Worm (Caenorhabditis elegans): ENCODE results near the gene F40G12.10.

F40G12.10 gene

DNA sequence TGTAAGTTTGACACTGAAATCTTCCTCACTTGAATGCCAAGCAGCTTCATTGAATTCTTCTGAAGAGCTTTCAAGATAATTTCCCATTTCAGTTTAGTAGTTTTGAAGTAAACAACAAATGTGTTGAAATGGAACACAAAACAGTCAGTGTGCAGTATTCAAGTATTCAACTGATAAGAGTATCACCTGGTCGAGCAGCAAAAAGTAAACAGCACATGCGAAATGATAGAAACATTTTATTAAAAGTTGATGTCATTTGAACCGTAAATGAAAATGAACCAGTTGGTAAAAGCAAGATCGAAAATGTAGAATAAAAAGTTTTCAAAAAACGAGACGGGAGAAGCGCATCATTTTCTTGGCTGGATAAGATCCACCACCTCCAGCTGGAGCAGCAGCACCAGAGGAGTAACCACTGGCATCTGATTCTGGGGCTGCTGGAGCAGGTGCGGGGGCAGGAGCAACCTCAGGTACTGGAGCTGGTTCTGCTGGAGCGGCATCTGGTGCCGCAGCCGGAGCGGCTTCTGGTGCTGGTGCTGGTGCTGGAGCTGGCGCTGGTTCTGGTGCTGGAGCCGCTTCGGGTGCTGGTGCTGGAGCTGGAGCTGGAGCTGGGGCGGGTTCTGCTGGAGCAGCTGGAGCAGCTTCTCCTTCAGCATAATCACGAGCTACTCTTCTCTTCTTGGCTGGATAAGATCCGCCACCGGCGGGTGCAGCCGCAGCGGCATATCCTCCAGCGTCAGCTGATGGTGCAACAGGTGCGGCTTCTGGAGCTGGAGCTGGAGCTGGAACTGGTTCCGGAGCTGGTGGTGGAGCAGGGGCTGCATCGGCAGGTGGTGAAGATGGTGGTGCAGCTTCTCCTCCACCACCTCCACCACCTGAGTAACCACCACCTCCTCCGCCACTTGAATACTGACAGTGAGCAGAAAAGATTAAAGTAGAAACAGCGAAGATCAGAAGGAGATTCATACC lies 41.4 kb downstream of the F40G12.10 start, which contains the start of the genes F47B8.4 and F47B8.18:
Gene F47B8.4 (minus strand): TSS at position 172 of the 966 bp plus-strand sequence.
Gene F47B8.18 (minus strand): TSS at position 963 of the 966 bp plus-strand sequence.
- TF ChIP-seq ceh-8 (GFP tag; optimal IDR thresholded peaks at IDR 0.05) (peak; percentile 83), nhr-90 (tag; optimal IDR thresholded peaks at IDR 0.05; ENCODE audit: poor library complexity) (no peak), elt-2 (tag; optimal IDR thresholded peaks at IDR 0.05) (no peak)

- TF ChIP-seq fkh-10 (GFP tag; optimal IDR thresholded peaks at IDR 0.05) (no peak), sup-37 (GFP tag; optimal IDR thresholded peaks at IDR 0.05) (no peak), ztf-11 (tag; optimal IDR thresholded peaks at IDR 0.05) (no peak), nhr-71 (tag; optimal IDR thresholded peaks at IDR 0.05) (no peak), jun-1 (tag; optimal IDR thresholded peaks at IDR 0.05) (no peak), ceh-88 (GFP tag; IDR thresholded peaks at IDR 0.05) (no peak), lin-14 (GFP tag; optimal IDR thresholded peaks at IDR 0.05) (no peak)
Measured at ce11 chrV:14327776-14328175, 44.4 kb downstream of the F40G12.10 start, which contains the start of gene F47B8.5. Gene F47B8.5, minus strand, starts transcription at chrV:14327876.

ce11 chrV:14328806-14329205 lies 45.5 kb downstream of the F40G12.10 start, which contains the start of gene pepm-1:
Gene pepm-1, plus strand, starts transcription at chrV:14329106.
- TF ChIP-seq unc-98 (GFP tag; IDR thresholded peaks at IDR 0.05) (no peak), tlp-1 (tag; optimal IDR thresholded peaks at IDR 0.05) (no peak), zip-4 (GFP tag; optimal IDR thresholded peaks at IDR 0.05) (no peak), blmp-1 (tag; optimal IDR thresholded peaks at IDR 0.05) (peak; percentile 13)

- TF ChIP-seq mdl-1 (tag; optimal IDR thresholded peaks at IDR 0.05) (peak in 1 of 2 experiments; percentile 20), grh-1 (GFP tag; IDR thresholded peaks at IDR 0.05) (peak; percentile 65), unc-130 (tag; optimal IDR thresholded peaks at IDR 0.05) (no peak), blmp-1 (tag; optimal IDR thresholded peaks at IDR 0.05) (peak; percentile 73), isw-1 (GFP tag; IDR thresholded peaks at IDR 0.05) (no peak), ceh-88 (GFP tag; IDR thresholded peaks at IDR 0.05) (no peak), nhr-47 (tag; optimal IDR thresholded peaks at IDR 0.05) (no peak), hlh-4 (tag; optimal IDR thresholded peaks at IDR 0.05) (no peak), ets-5 (GFP tag; IDR thresholded peaks at IDR 0.05) (no peak), zip-4 (GFP tag; optimal IDR thresholded peaks at IDR 0.05) (no peak), sup-37 (GFP tag; optimal IDR thresholded peaks at IDR 0.05) (no peak), pag-3 (tag; optimal IDR thresholded peaks at IDR 0.05; ENCODE audit: borderline replicate concordance, insufficient read depth) (no peak), nhr-11 (tag; optimal IDR thresholded peaks at IDR 0.05) (no peak), ztf-11 (tag; optimal IDR thresholded peaks at IDR 0.05) (no peak), ceh-8 (GFP tag; optimal IDR thresholded peaks at IDR 0.05) (no peak), nhr-71 (tag; optimal IDR thresholded peaks at IDR 0.05) (peak; percentile 5), pqm-1 (tag; optimal IDR thresholded peaks at IDR 0.05) (no peak), ama-1 (optimal IDR thresholded peaks at IDR 0.05) (no peak), nhr-84 (tag; optimal IDR thresholded peaks at IDR 0.05) (no peak), snu-23 (GFP tag; optimal IDR thresholded peaks at IDR 0.05) (peak; percentile 36), nhr-28 (tag; optimal IDR thresholded peaks at IDR 0.05) (no peak), ceh-63 (GFP tag; optimal IDR thresholded peaks at IDR 0.05) (no peak), unc-30 (tag; optimal IDR thresholded peaks at IDR 0.05) (no peak), nhr-19 (GFP tag; conservative IDR thresholded peaks at IDR 0.05) (no peak), ceh-82 (tag; optimal IDR thresholded peaks at IDR 0.05) (no peak), unc-62 (GFP tag; optimal IDR thresholded peaks at IDR 0.05) (no peak), aly-2 (tag; optimal IDR thresholded peaks at IDR 0.05) (no peak), nhr-90 (tag; optimal IDR thresholded peaks at IDR 0.05; ENCODE audit: poor library complexity) (no peak), nhr-85 (tag) (peak; percentile 75), lsy-2 (tag; optimal IDR thresholded peaks at IDR 0.05) (no peak), dpl-1 (GFP tag; optimal IDR thresholded peaks at IDR 0.05) (no peak), C04F5.9 (tag; optimal IDR thresholded peaks at IDR 0.05) (no peak), lin-15B (tag; optimal IDR thresholded peaks at IDR 0.05) (no peak), fkh-8 (tag; optimal IDR thresholded peaks at IDR 0.05) (no peak), rnt-1 (tag; optimal IDR thresholded peaks at IDR 0.05) (no peak), nhr-76 (tag; optimal IDR thresholded peaks at IDR 0.05) (no peak), lin-14 (GFP tag; optimal IDR thresholded peaks at IDR 0.05) (peak; percentile 55), vab-15 (tag; optimal IDR thresholded peaks at IDR 0.05) (no peak)
Measured at ce11 chrV:14331477-14331876, 48.1 kb downstream of the F40G12.10 start, which contains the start of gene F47B8.8. Gene F47B8.8, plus strand, starts transcription at chrV:14331733.
